Worm (Caenorhabditis elegans) whole organism, L1 larva: Measurements from ENCODE around the gene Y54G9A.5.

Experiments used
- ceh-82 ChIP-seq, 3 experiments: fragments of 150-350 bp in 1 of 3; sonication (generic microtip) in 2 of 3; optimal IDR thresholded peaks; 2 replicates each; lab custom pipeline; 2014 to 2017; ENCODE audit warnings: missing biosample characterization in 3 of 3, missing genetic modification characterization in 3 of 3
- ces-1 ChIP-seq: fragments of 150-350 bp; optimal IDR thresholded peaks from 2 replicates; lab custom pipeline; 2014; ENCODE audit warnings: missing biosample characterization, missing genetic modification reagents, missing genetic modification characterization
- dsc-1 ChIP-seq: sonication (generic microtip); optimal IDR thresholded peaks from 2 replicates; lab custom pipeline; 2016; ENCODE audit warnings: mild to moderate bottlenecking, missing genetic modification characterization, missing compliant biosample characterization
- efl-1 ChIP-seq, 4 experiments: fragments of 150-350 bp; optimal IDR thresholded peaks in 3 of 4; peaks in 1 of 4; 1 replicate in 1 of 4; 2 replicates in 3 of 4; lab custom pipeline; 2014; ENCODE audit warnings: missing biosample characterization in 2 of 4, missing genetic modification characterization in 2 of 4, missing genetic modification reagents in 2 of 4
- lin-13 ChIP-seq: fragments of 150-350 bp; optimal IDR thresholded peaks from 2 replicates; lab custom pipeline; 2014; ENCODE audit warnings: missing biosample characterization, missing genetic modification reagents, missing genetic modification characterization
- mef-2 ChIP-seq: fragments of 150-350 bp; optimal IDR thresholded peaks from 2 replicates; lab custom pipeline; 2014; ENCODE audit warnings: missing biosample characterization, missing genetic modification characterization
- nhr-11 ChIP-seq: fragments of 150-350 bp; optimal IDR thresholded peaks from 2 replicates; lab custom pipeline; 2014; ENCODE audit warnings: missing biosample characterization, missing genetic modification characterization
- sptf-1 ChIP-seq: fragments of 150-350 bp; optimal IDR thresholded peaks from 2 replicates; lab custom pipeline; 2014; ENCODE audit warnings: missing biosample characterization, missing genetic modification characterization
- unc-130 ChIP-seq: fragments of 150-350 bp; optimal IDR thresholded peaks from 2 replicates; lab custom pipeline; 2017; ENCODE audit warnings: missing biosample characterization, missing genetic modification characterization, inconsistent platforms

- TF ChIP-seq nhr-11 (tag; lab: Kevin White, UChicago) (no peak), ces-1 (GFP tag; lab: Kevin White, UChicago) (no peak), lin-13 (no peak), efl-1 (optimal IDR thresholded peaks at IDR 0.05; lab: Kevin White, UChicago) (no peak), efl-1 (GFP tag; optimal IDR thresholded peaks at IDR 0.05 in 1 of 2; lab: Kevin White, UChicago) (peak in 1 of 2 experiments; percentile 55), mef-2 (no peak), sptf-1 (tag; lab: Kevin White, UChicago) (no peak), dsc-1 (no peak), unc-130 (tag; lab: Kevin White, UChicago) (no peak), ceh-82 (tag; optimal IDR thresholded peaks at IDR 0.05; lab: Kevin White, UChicago) (no peak)
Measured at ce11 chrII:13736089-13736488, 13.3 kb downstream of the Y54G9A.5 start, which contains the start of gene R06B9.5.
